Worm (Caenorhabditis elegans) whole organism, L4/young adult: Measurements from ENCODE around the gene H04M03.11.

Experiments
- W03F9.2 ChIP-seq: fragments of 150-350 bp; optimal IDR thresholded peaks from 2 replicates; lab custom pipeline; 2014; ENCODE audit warnings: missing biosample characterization, missing genetic modification characterization
- dao-5 ChIP-seq: sonication (generic microtip); optimal IDR thresholded peaks from 2 replicates; lab custom pipeline; 2016; ENCODE audit warnings: missing genotype, missing genetic modification characterization, moderate library complexity, missing compliant biosample characterization
- him-1 ChIP-seq: sonication (generic microtip); optimal IDR thresholded peaks from 2 replicates; lab custom pipeline; 2016; ENCODE audit warnings: missing genotype, missing genetic modification reagents, missing genetic modification characterization, missing compliant biosample characterization

DNA sequence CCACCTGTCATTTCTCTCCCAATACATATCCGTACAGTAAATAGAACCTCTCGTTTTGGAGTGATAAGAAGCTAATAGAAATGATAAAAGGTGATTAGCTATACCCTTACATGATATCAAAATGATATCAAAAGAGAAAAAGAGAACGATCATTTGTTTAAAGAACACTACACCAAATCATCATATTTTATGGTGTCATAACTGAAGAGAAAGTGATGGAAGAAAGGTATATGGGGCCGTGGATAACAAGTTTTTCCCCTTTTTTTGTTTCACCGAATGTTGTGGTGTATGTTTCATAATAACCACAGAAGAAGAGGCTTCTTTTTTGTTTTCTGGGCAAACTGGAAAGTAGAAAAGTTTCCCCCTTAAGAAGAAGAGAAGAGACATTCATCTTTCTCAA, 26.2 kb downstream of the H04M03.11 start:
- no peak for TF ChIP-seq him-1 (tag; lab: Kevin White, UChicago)
- TF ChIP-seq dao-5 (tag; lab: Kevin White, UChicago), result no peak
- no peak for TF ChIP-seq W03F9.2
